Worm (Caenorhabditis elegans) whole organism, L4/young adult: Measurements from ENCODE around the gene fdgt-2.
A peak's percentile ranks its signal among the peaks of the same experiment; 100 is the strongest.

ENCODE experiments used
- W03F9.2 ChIP-seq: fragments of 150-350 bp; optimal IDR thresholded peaks from 2 replicates; lab custom pipeline; 2014; ENCODE audit warnings: missing biosample characterization, missing genetic modification characterization
- dao-5 ChIP-seq: sonication (generic microtip); optimal IDR thresholded peaks from 2 replicates; lab custom pipeline; 2016; ENCODE audit warnings: missing genotype, missing genetic modification characterization, moderate library complexity, missing compliant biosample characterization
- him-1 ChIP-seq: sonication (generic microtip); optimal IDR thresholded peaks from 2 replicates; lab custom pipeline; 2016; ENCODE audit warnings: missing genotype, missing genetic modification reagents, missing genetic modification characterization, missing compliant biosample characterization

fdgt-2 gene

DNA sequence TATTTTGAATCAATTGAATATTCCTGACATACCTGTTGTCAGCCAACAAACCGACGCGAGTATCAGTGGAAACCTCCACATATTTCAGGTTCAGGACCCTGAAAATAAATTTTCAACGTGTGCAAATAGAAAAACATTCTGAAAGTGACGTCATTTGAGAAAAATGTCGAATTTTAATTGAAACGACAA is 11.2 kb downstream of the fdgt-2 start, which contains the start of gene F14E5.2:
TSS of gene F14E5.2 (minus strand) at position 101 of the 189 bp plus-strand sequence.
- TF ChIP-seq dao-5, result no peak

DNA sequence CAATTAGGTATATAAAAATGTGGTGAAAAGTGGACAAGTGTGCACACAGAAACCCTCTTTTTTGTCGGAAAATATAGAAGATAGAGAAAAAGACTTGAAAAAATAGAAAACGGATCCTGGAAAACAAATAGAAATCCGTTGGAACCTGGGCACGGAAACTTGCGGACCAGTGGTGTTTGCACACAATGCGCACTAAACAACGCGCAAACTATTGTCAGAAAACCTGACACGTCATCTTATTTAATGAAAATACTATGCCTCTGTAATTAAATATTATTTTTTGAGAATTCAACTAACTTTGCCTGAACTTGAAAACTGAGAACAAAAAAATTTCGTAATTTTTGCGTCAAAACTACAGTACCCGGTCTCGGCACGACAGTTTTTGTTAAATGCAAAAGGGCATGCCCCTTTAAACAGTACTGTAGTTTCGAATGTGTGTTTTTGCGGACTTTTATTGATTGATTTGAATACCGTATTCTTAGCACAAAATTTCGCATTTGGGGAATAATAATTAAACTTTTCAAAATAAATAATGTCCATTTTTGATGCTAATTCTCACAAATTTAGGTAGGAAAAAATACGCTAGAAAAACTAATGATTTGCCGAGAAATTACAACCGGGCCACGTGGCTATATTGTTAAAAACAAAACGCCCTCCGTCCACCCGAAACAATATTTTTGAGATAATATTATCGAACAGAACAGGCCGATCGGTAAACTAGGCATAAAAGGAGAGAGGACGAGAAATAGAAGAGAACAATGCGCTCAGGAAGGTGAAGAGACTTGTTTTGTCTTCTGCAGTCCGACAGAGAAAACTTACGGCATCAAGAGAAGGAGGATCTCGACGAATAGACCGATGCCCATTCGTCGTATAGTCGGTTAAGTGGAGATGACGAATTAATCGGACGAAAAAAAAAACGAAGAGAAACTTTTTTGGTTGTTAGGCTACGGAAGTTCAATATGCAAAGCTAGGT is 11.8 kb downstream of the fdgt-2 start:
- TF ChIP-seq W03F9.2 (tag; lab: Kevin White, UChicago), result peak; percentile 31
- no peak for TF ChIP-seq him-1

DNA sequence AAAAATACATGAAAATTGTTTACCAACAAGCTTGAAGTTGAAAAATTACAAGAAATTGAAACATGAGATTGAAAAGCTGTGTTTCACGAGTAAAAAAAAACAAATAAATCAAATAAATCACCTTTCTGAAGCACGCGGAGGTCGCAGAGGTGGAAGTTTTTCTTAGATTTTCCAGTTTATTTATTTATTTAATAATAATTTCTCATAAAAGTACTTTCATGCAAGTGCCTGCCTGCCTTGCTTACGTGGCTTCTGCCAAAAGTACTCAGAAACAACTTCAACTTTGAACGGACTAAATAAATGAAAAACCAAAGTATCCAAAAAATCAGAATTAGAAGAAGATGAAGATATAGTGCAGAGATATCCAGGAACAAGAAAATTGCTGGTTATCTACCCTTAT is 14.5 kb downstream of the fdgt-2 start, which contains the start of gene acp-2:
TSS of gene acp-2 (minus strand) at position 101 of the 400 bp plus-strand sequence.
- TF ChIP-seq dao-5 (no peak), him-1 (no peak), W03F9.2 (tag; lab: Kevin White, UChicago) (no peak)

- TF ChIP-seq W03F9.2 (tag; lab: Kevin White, UChicago) (no peak), him-1 (no peak), dao-5 (no peak)
Measured at ce11 chrII:8435005-8435404, 17.6 kb downstream of the fdgt-2 start, which contains the start of gene acp-4. TSS of gene acp-4 (minus strand) at chrII:8435105.

DNA sequence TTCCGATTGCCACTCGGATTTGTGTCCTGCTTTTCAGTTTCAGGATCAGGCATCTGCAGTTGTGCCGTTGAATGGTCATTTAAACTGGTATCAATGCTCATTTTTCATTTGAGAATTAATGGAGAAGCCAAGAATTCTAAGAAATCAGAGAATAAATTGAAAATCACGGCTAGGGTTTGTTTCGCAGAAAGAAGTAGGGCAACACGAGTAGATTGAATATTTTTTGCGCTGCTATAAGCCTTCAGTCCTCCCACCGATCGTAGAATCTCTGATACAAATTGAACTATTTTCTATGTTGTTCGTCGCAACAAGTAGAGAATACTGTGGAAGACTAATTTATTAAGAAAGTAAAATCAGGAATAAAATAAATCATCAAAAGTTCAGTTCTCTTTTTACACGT is 19.6 kb downstream of the fdgt-2 start, which contains the start of gene acp-3:
TSS of gene acp-3 (minus strand) at position 101 of the 400 bp plus-strand sequence.
- no peak for TF ChIP-seq him-1
- TF ChIP-seq dao-5, result no peak
- no peak for TF ChIP-seq W03F9.2 (tag; lab: Kevin White, UChicago)

DNA sequence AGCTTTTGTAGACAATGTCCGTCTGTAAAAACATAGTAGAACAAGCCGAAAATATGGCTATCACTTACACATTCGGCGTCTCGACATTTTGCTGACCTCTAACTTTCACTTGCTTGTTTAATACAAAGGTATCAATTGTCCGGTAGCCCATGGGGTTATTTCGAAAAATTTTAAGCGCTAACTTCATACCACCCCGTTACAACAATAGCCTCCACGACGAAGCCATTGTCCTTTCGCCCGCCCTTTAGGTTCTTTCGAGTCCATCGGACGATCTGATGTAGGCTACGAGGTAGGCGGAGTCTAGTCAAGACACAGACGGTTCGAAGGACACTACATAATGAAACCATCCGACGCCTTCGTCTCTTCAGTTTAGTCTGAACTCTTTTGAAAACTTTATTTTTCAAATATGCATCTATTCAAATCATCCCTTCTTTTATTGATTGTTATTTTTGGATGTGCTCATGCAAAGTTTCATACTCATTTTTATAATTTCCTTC is 21.4 kb downstream of the fdgt-2 start, which contains the start of gene lips-10:
TSS of gene lips-10 (plus strand) at position 378 of the 497 bp plus-strand sequence.
- no peak for TF ChIP-seq W03F9.2 (tag; lab: Kevin White, UChicago)
- no peak for TF ChIP-seq him-1
- no peak for TF ChIP-seq dao-5

- no peak for TF ChIP-seq W03F9.2 (tag; lab: Kevin White, UChicago)
- TF ChIP-seq dao-5, result no peak
- no peak for TF ChIP-seq him-1
Measured at ce11 chrII:8440097-8440496, 22.7 kb downstream of the fdgt-2 start.

- no peak for TF ChIP-seq him-1
- TF ChIP-seq W03F9.2 (tag; lab: Kevin White, UChicago), result no peak
- TF ChIP-seq dao-5, result no peak
Measured at ce11 chrII:8440792-8441191, 23.4 kb downstream of the fdgt-2 start.

DNA sequence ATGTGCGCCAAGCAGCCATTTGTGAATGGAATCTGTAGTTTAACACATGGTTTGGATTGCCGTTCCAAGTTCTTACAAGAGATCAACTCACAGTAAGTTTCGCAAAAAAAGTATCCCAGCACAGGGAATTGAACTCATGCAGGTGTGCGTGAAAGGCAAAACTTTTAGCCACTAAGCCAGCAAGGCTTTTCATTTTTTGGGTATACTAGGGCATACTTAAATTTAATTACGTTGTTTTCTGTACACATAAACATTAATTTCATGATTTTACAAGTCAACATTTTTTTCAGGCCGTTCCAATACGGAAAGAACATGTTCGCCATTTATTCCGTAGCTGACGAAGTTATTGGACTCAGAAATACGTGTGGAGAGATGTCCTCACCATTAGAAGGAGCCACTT is 24.1 kb downstream of the fdgt-2 start:
- TF ChIP-seq W03F9.2 (tag; lab: Kevin White, UChicago), result no peak
- peak; percentile 86 for TF ChIP-seq dao-5
- no peak for TF ChIP-seq him-1

DNA sequence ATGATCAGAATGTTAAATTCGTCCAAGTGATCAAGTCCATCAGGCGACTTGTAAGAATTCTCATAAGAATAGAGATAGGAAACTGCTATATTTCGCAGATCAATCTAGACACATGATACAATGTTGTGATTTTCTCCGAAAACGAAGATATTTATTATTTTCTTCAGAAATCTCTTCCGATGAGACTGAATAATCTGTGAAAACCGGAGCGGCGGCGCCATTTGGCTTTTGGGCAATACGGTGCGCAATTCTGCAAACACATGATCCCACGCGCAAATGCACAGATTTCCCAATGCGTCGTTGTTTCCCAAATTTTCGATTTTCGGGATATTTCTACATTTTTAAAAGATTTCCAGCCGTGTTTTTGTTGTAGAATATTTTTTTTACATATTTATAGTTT is 24.8 kb downstream of the fdgt-2 start:
- TF ChIP-seq W03F9.2 (tag; lab: Kevin White, UChicago) (peak; percentile 63), him-1 (no peak)

- TF ChIP-seq dao-5, result no peak
- TF ChIP-seq W03F9.2 (tag; lab: Kevin White, UChicago), result no peak
- no peak for TF ChIP-seq him-1
Measured at ce11 chrII:8442717-8443223, 25.4 kb downstream of the fdgt-2 start, which contains the start of gene eif-3.G. TSS of gene eif-3.G (plus strand) at chrII:8442767.

DNA sequence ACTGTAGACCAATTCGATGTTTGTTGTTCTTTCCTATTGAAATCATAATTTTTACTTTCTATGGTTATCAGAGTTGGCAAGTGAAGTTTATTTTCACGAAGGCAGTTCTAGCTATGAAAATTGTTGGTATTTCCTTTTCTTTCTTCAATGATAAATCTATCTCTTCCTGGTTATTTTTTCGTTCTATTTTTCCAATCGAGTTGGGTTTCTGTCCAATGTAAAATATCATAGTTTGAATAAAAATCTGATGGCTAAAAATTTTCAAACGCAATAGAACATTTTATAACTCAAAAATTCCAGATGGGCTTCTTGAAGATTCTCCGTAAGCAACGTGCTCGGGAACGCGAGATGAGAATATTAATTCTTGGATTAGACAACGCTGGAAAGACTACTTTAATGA is 26.6 kb downstream of the fdgt-2 start, which contains the start of gene evl-20:
TSS of gene evl-20 (plus strand) at position 301 of the 400 bp plus-strand sequence.
- TF ChIP-seq W03F9.2 (tag; lab: Kevin White, UChicago) (no peak), him-1 (no peak), dao-5 (no peak)

- TF ChIP-seq dao-5 (no peak), W03F9.2 (tag; lab: Kevin White, UChicago) (no peak), him-1 (no peak)
Measured at ce11 chrII:8446731-8447130, 29.3 kb downstream of the fdgt-2 start, which contains the start of gene cut-3. TSS of gene cut-3 (minus strand) at chrII:8446831.

ce11 chrII:8449660-8450118 is 32.3 kb downstream of the fdgt-2 start, which contains the start of gene F22B5.4:
TSS of gene F22B5.4 (plus strand) at chrII:8449710.
- TF ChIP-seq W03F9.2 (tag; lab: Kevin White, UChicago), result no peak
- TF ChIP-seq him-1, result no peak
- no peak for TF ChIP-seq dao-5

ce11 chrII:8450750-8451149 is 33.3 kb downstream of the fdgt-2 start:
- TF ChIP-seq dao-5, result no peak
- no peak for TF ChIP-seq W03F9.2 (tag; lab: Kevin White, UChicago)
- no peak for TF ChIP-seq him-1
